Fruit fly (Drosophila melanogaster) whole organism, embryonic: Measurements from ENCODE around the gene CG13097.
A peak's percentile ranks its signal among the peaks of the same experiment; 100 is the strongest.

Source experiments
- Bgb ChIP-seq: fragments of 200-800 bp; sonication (Bioruptor generic); IDR thresholded peaks from 2 replicates; pipeline ENCODE4 v1.3.6; 2022; ENCODE audit warnings: missing biosample characterization, missing genetic modification characterization; ENCODE audit not compliant: partially characterized antibody
- CG10267 ChIP-seq: fragments of 200-800 bp; sonication (Bioruptor generic); optimal IDR thresholded peaks from 2 replicates; lab custom pipeline; 2018; ENCODE audit warnings: missing biosample characterization, mild to moderate bottlenecking, missing genetic modification characterization, moderate library complexity
- CG10274 ChIP-seq: fragments of 200-800 bp; sonication (Bioruptor generic); optimal IDR thresholded peaks from 3 replicates; lab custom pipeline; 2017; ENCODE audit warnings: missing biosample characterization, mild to moderate bottlenecking, missing genetic modification characterization
- CG10321 ChIP-seq: fragments of 200-800 bp; sonication (Bioruptor generic); IDR thresholded peaks from 2 replicates; pipeline ENCODE4 v1.3.6; 2022; ENCODE audit warnings: missing biosample characterization, missing genetic modification characterization
- CG10543 ChIP-seq: fragments of 200-800 bp; sonication (Bioruptor generic); optimal IDR thresholded peaks from 3 replicates; lab custom pipeline; 2017; ENCODE audit warnings: missing biosample characterization, mild to moderate bottlenecking, missing genetic modification characterization, moderate library complexity
- CG11093 ChIP-seq: fragments of 200-800 bp; sonication (Bioruptor generic); IDR thresholded peaks from 3 replicates; pipeline ENCODE4 v1.3.6; 2022; ENCODE audit warnings: missing biosample characterization, missing genetic modification characterization
- CG11695 ChIP-seq: fragments of 200-800 bp; sonication (Bioruptor generic); IDR thresholded peaks from 3 replicates; pipeline ENCODE4 v1.3.6; 2022; ENCODE audit warnings: missing biosample characterization, missing genetic modification characterization
- CG13424 ChIP-seq: fragments of 200-800 bp; sonication (Bioruptor generic); optimal IDR thresholded peaks from 2 replicates; lab custom pipeline; 2019; ENCODE audit warnings: missing biosample characterization, mild to moderate bottlenecking, missing genetic modification characterization, moderate library complexity
- CG14014 ChIP-seq: fragments of 200-800 bp; sonication (Bioruptor generic); IDR thresholded peaks from 2 replicates; pipeline ENCODE4 v1.3.6; 2022; ENCODE audit warnings: missing biosample characterization, missing genetic modification characterization
- CG14441 ChIP-seq: fragments of 200-800 bp; sonication (Bioruptor generic); IDR thresholded peaks from 2 replicates; pipeline ENCODE4 v1.3.6; 2022; ENCODE audit warnings: missing biosample characterization, missing genetic modification characterization
- CG17361 ChIP-seq: fragments of 200-800 bp; sonication (Bioruptor generic); IDR thresholded peaks from 3 replicates; pipeline ENCODE4 v1.3.6; 2022; ENCODE audit warnings: missing biosample characterization, missing genetic modification characterization
- CG1792 ChIP-seq: fragments of 200-800 bp; sonication (Bioruptor generic); optimal IDR thresholded peaks from 2 replicates; lab custom pipeline; 2016; ENCODE audit warnings: missing biosample characterization, missing genetic modification characterization
- CG30020 ChIP-seq: fragments of 200-800 bp; optimal IDR thresholded peaks from 2 replicates; lab custom pipeline; 2019; ENCODE audit warnings: missing biosample characterization, mild to moderate bottlenecking, missing genetic modification characterization, moderate library complexity
- CG31441 ChIP-seq: fragments of 200-800 bp; sonication (Bioruptor generic); IDR thresholded peaks from 2 replicates; pipeline ENCODE4 v1.3.6; 2022; ENCODE audit warnings: missing biosample characterization, missing genetic modification characterization
- CG32532 ChIP-seq: fragments of 200-800 bp; sonication (Bioruptor generic); IDR thresholded peaks from 2 replicates; pipeline ENCODE4 v1.3.6; 2022; ENCODE audit warnings: missing biosample characterization, missing genetic modification characterization
- CG34376 ChIP-seq: fragments of 200-800 bp; sonication (Bioruptor generic); optimal IDR thresholded peaks from 2 replicates; lab custom pipeline; 2018; ENCODE audit warnings: missing biosample characterization, mild to moderate bottlenecking, missing genetic modification characterization
- CG4282 ChIP-seq: fragments of 200-800 bp; sonication (Bioruptor generic); optimal IDR thresholded peaks from 2 replicates; lab custom pipeline; 2016; ENCODE audit warnings: missing biosample characterization, missing genetic modification characterization
- CG9876 ChIP-seq: fragments of 200-800 bp; sonication (Bioruptor generic); optimal IDR thresholded peaks from 2 replicates; lab custom pipeline; 2016; ENCODE audit warnings: missing biosample characterization, missing genetic modification characterization
- D19A ChIP-seq: fragments of 200-800 bp; optimal IDR thresholded peaks from 3 replicates; lab custom pipeline; 2019; ENCODE audit warnings: missing biosample characterization, mild to moderate bottlenecking, missing genetic modification characterization, moderate library complexity
- Dfd ChIP-seq, 2 experiments: fragments of >200 bp; optimal IDR thresholded peaks; 2 replicates each; lab custom pipeline; 2017; ENCODE audit warnings: missing biosample characterization in 2 of 2, missing genetic modification characterization in 2 of 2
- Doc3 ChIP-seq: fragments of 200-800 bp; sonication (Bioruptor generic); IDR thresholded peaks from 3 replicates; pipeline ENCODE4 v1.3.6; 2022; ENCODE audit warnings: missing biosample characterization, missing genetic modification characterization; ENCODE audit not compliant: partially characterized antibody
- E2f2 ChIP-seq: fragments of 200-800 bp; sonication (Bioruptor generic); IDR thresholded peaks from 2 replicates; pipeline ENCODE4 v1.3.6; 2022; ENCODE audit warnings: missing biosample characterization, missing genetic modification characterization
- Gug ChIP-seq: fragments of 200-800 bp; sonication (Bioruptor generic); IDR thresholded peaks from 4 replicates; pipeline ENCODE4 v1.3.6; 2022; ENCODE audit warnings: missing biosample characterization, missing genetic modification characterization
- H2.0 ChIP-seq: fragments of 200-800 bp; sonication (Bioruptor generic); IDR thresholded peaks from 2 replicates; pipeline ENCODE4 v1.3.6; 2022; ENCODE audit warnings: missing biosample characterization, missing genetic modification characterization
- HmgZ ChIP-seq: fragments of 200-800 bp; sonication (Bioruptor generic); optimal IDR thresholded peaks from 2 replicates; lab custom pipeline; 2018; ENCODE audit warnings: missing biosample characterization, mild to moderate bottlenecking, missing genetic modification characterization
- Kr ChIP-seq: fragments of 200-800 bp; sonication (Bioruptor generic); optimal IDR thresholded peaks from 2 replicates; lab custom pipeline; 2017; ENCODE audit warnings: missing biosample characterization, mild to moderate bottlenecking, missing genetic modification characterization
- Nf-YC ChIP-seq: fragments of 200-800 bp; optimal IDR thresholded peaks from 3 replicates; lab custom pipeline; 2019; ENCODE audit warnings: missing biosample characterization, mild to moderate bottlenecking, missing genetic modification characterization, moderate library complexity
- Pdp1 ChIP-seq, 2 experiments: fragments of 200-800 bp; sonication (Bioruptor generic); optimal IDR thresholded peaks; 3 replicates each; lab custom pipeline; 2016; ENCODE audit warnings: missing biosample characterization in 2 of 2, missing genetic modification characterization in 2 of 2, mild to moderate bottlenecking in 1 of 2, moderate library complexity in 1 of 2
- Stat92E ChIP-seq, 3 experiments: fragments of >200 bp in 2 of 3; fragments of 200-800 bp in 1 of 3; sonication (Bioruptor generic) in 1 of 3; optimal IDR thresholded peaks; 2 replicates each; lab custom pipeline; 2017 to 2019; ENCODE audit warnings: missing biosample characterization in 3 of 3, missing genetic modification characterization in 3 of 3, mild to moderate bottlenecking in 1 of 3, moderate library complexity in 1 of 3
- Trl ChIP-seq, 3 experiments: fragments of >200 bp in 2 of 3; fragments of 200-800 bp in 1 of 3; sonication (Bioruptor generic) in 1 of 3; optimal IDR thresholded peaks; 2 replicates in 1 of 3; 3 replicates in 2 of 3; lab custom pipeline; 2016 to 2017; ENCODE audit warnings: missing biosample characterization in 1 of 3, missing genetic modification characterization in 1 of 3
- ac ChIP-seq: fragments of 200-800 bp; sonication (Bioruptor generic); optimal IDR thresholded peaks from 3 replicates; lab custom pipeline; 2017; ENCODE audit warnings: missing biosample characterization, mild to moderate bottlenecking, missing genetic modification characterization
- cad ChIP-seq: fragments of >200 bp; optimal IDR thresholded peaks from 2 replicates; lab custom pipeline; 2017; ENCODE audit warnings: missing biosample characterization, missing genetic modification characterization
- ci ChIP-seq: fragments of 200-800 bp; sonication (Bioruptor generic); IDR thresholded peaks from 3 replicates; pipeline ENCODE4 v1.3.6; 2022; ENCODE audit warnings: missing biosample characterization, missing genetic modification characterization
- hbn ChIP-seq: fragments of 200-800 bp; sonication (Bioruptor generic); IDR thresholded peaks from 2 replicates; pipeline ENCODE4 v1.3.6; 2022; ENCODE audit warnings: missing biosample characterization, missing genetic modification characterization; ENCODE audit not compliant: partially characterized antibody
- her ChIP-seq: fragments of 200-800 bp; sonication (Bioruptor generic); optimal IDR thresholded peaks from 2 replicates; lab custom pipeline; 2016; ENCODE audit warnings: missing biosample characterization, missing genetic modification characterization
- kni ChIP-seq: fragments of 200-800 bp; sonication (Bioruptor generic); optimal IDR thresholded peaks from 3 replicates; lab custom pipeline; 2017; ENCODE audit warnings: mild to moderate bottlenecking, missing biosample characterization, missing genetic modification reagents, missing genetic modification characterization
- oc ChIP-seq: fragments of 200-800 bp; sonication (Bioruptor generic); optimal IDR thresholded peaks from 2 replicates; lab custom pipeline; 2018; ENCODE audit warnings: missing biosample characterization, mild to moderate bottlenecking, missing genetic modification characterization, moderate library complexity
- p53 ChIP-seq: fragments of 200-800 bp; sonication (Bioruptor generic); optimal IDR thresholded peaks from 2 replicates; lab custom pipeline; 2016; ENCODE audit warnings: missing biosample characterization, missing genetic modification characterization
- pfk ChIP-seq: fragments of 200-800 bp; sonication (Bioruptor generic); optimal IDR thresholded peaks from 2 replicates; lab custom pipeline; 2018; ENCODE audit warnings: missing biosample characterization, mild to moderate bottlenecking, missing genetic modification characterization, moderate library complexity
- phol ChIP-seq: fragments of 200-800 bp; sonication (Bioruptor generic); optimal IDR thresholded peaks from 3 replicates; lab custom pipeline; 2018; ENCODE audit warnings: missing biosample characterization, mild to moderate bottlenecking, missing genetic modification characterization, moderate library complexity
- pzg ChIP-seq: fragments of 200-800 bp; sonication (Bioruptor generic); optimal IDR thresholded peaks from 3 replicates; lab custom pipeline; 2018; ENCODE audit warnings: missing biosample characterization, mild to moderate bottlenecking, missing genetic modification characterization, moderate library complexity
- sens ChIP-seq: fragments of 200-800 bp; sonication (Bioruptor generic); peaks from one replicate; lab custom pipeline; 2016; ENCODE audit warnings: missing biosample characterization, missing genetic modification characterization
- sna ChIP-seq: fragments of 200-800 bp; sonication (Bioruptor generic); IDR thresholded peaks from 2 replicates; pipeline ENCODE4 v1.3.6; 2022; ENCODE audit warnings: missing biosample characterization, missing genetic modification characterization; ENCODE audit not compliant: partially characterized antibody
- sqz ChIP-seq: fragments of 200-800 bp; sonication (Bioruptor generic); optimal IDR thresholded peaks from 3 replicates; lab custom pipeline; 2018; ENCODE audit warnings: missing biosample characterization, mild to moderate bottlenecking, missing genetic modification characterization
- sr ChIP-seq: fragments of 200-800 bp; sonication (Bioruptor generic); IDR thresholded peaks from 3 replicates; pipeline ENCODE4 v1.3.6; 2022; ENCODE audit warnings: missing biosample characterization, missing genetic modification characterization
- sug ChIP-seq: fragments of 200-800 bp; optimal IDR thresholded peaks from 2 replicates; lab custom pipeline; 2019; ENCODE audit warnings: missing biosample characterization, mild to moderate bottlenecking, missing genetic modification characterization, moderate library complexity
- wek ChIP-seq: fragments of 200-800 bp; sonication (Bioruptor generic); optimal IDR thresholded peaks from 3 replicates; lab custom pipeline; 2018; ENCODE audit warnings: missing biosample characterization, mild to moderate bottlenecking, missing genetic modification characterization, moderate library complexity
- zen2 ChIP-seq: fragments of 200-800 bp; sonication (Bioruptor generic); IDR thresholded peaks from 3 replicates; pipeline ENCODE4 v1.3.6; 2022; ENCODE audit warnings: missing biosample characterization, missing genetic modification characterization; ENCODE audit not compliant: partially characterized antibody

Gene CG13097

dm6 chr2L:8521724-8522309 lies 7.1 kb upstream of the CG13097 start, which contains the start of gene Acer (continued):
- peak; percentile 56; the same call in 2 of the 3 replicates for TF ChIP-seq Doc3 (GFP tag; lab: Robert Waterston, UW)
- TF ChIP-seq zen2 (GFP tag; lab: Robert Waterston, UW): peak; percentile 4; the same call in 1 of the 3 replicates
- TF ChIP-seq cad (GFP tag; lab: Kevin White, UChicago): no peak
- TF ChIP-seq Nf-YC (tag; lab: Kevin White, UChicago): peak; percentile 25
- TF ChIP-seq Trl (optimal IDR thresholded peaks at IDR 0.05; lab: Kevin White, UChicago): peak in 1 of 2 experiments; percentile 43
- TF ChIP-seq Trl (GFP tag; optimal IDR thresholded peaks at IDR 0.05; lab: Kevin White, UChicago): peak; percentile 25
- no peak for TF ChIP-seq CG4282 (GFP tag; lab: Kevin White, UChicago)
- no peak for TF ChIP-seq CG10321 (GFP tag; lab: Robert Waterston, UW)
- 0 out of 2 replicates have a peak, but pooled peaks have one; percentile 12 for TF ChIP-seq CG14441 (GFP tag; lab: Robert Waterston, UW)
- TF ChIP-seq wek (GFP tag; lab: Kevin White, UChicago): peak; percentile 95
- TF ChIP-seq HmgZ (tag; lab: Kevin White, UChicago): peak; percentile 13
- TF ChIP-seq Stat92E (GFP tag; optimal IDR thresholded peaks at IDR 0.05; lab: Kevin White, UChicago): peak in 1 of 3 experiments; percentile 26
- TF ChIP-seq sqz (GFP tag; lab: Kevin White, UChicago): peak; percentile 51
- 0 out of 2 replicates have a peak, but pooled peaks have one; percentile 17 for TF ChIP-seq H2.0 (GFP tag; lab: Robert Waterston, UW)
- peak; percentile 11 for TF ChIP-seq pfk (GFP tag; lab: Kevin White, UChicago)
- TF ChIP-seq CG13424 (tag; lab: Kevin White, UChicago): peak; percentile 18
- TF ChIP-seq CG14014: no peak
- TF ChIP-seq CG10274 (GFP tag; lab: Kevin White, UChicago): peak; percentile 37
- peak; percentile 4 for TF ChIP-seq CG1792 (GFP tag; lab: Kevin White, UChicago)
- TF ChIP-seq CG30020 (tag; lab: Kevin White, UChicago): no peak
- peak; percentile 80 for TF ChIP-seq sens (GFP tag; lab: Kevin White, UChicago)
- peak; percentile 24 for TF ChIP-seq pzg (GFP tag; lab: Kevin White, UChicago)
- TF ChIP-seq Gug (GFP tag; lab: Robert Waterston, UW): no peak
- peak; percentile 15 for TF ChIP-seq her (GFP tag; lab: Kevin White, UChicago)
- peak; percentile 37 for TF ChIP-seq phol (tag; lab: Kevin White, UChicago)
- TF ChIP-seq sr (GFP tag; lab: Robert Waterston, UW): no peak
- TF ChIP-seq CG17361: peak; percentile 34; the same call in 2 of the 3 replicates
- peak; percentile 59 for TF ChIP-seq CG10543 (GFP tag; lab: Kevin White, UChicago)
- 0 out of 3 replicates have a peak, but pooled peaks have one; percentile 57 for TF ChIP-seq ci (GFP tag; lab: Robert Waterston, UW)
- peak; percentile 28 for TF ChIP-seq oc
- TF ChIP-seq CG11093: no peak
- TF ChIP-seq ac (GFP tag; lab: Kevin White, UChicago): peak; percentile 78
- TF ChIP-seq sug (tag; lab: Kevin White, UChicago): peak; percentile 41
- TF ChIP-seq CG11695: no peak; the same call in 2 of the 3 replicates
- peak; percentile 64 for TF ChIP-seq CG34376
- peak; percentile 37 for TF ChIP-seq CG10267
- TF ChIP-seq Dfd (GFP tag; optimal IDR thresholded peaks at IDR 0.05; lab: Kevin White, UChicago): no peak
- TF ChIP-seq D19A: peak; percentile 40
- peak; percentile 73 for TF ChIP-seq kni (GFP tag; lab: Kevin White, UChicago)
- no peak for TF ChIP-seq CG9876 (GFP tag; lab: Kevin White, UChicago)
- peak; percentile 34; the same call in 1 of the 2 replicates for TF ChIP-seq Bgb (GFP tag; lab: Robert Waterston, UW)
- 0 out of 2 replicates have a peak, but pooled peaks have one; percentile 10 for TF ChIP-seq E2f2 (GFP tag; lab: Robert Waterston, UW)
- TF ChIP-seq CG31441 (GFP tag; lab: Robert Waterston, UW): 0 out of 2 replicates have a peak, but pooled peaks have one; percentile 25
- TF ChIP-seq CG32532: 0 out of 2 replicates have a peak, but pooled peaks have one; percentile 21
- peak; percentile 24 for TF ChIP-seq p53 (GFP tag; lab: Kevin White, UChicago)
- no peak; the same call in 1 of the 2 replicates for TF ChIP-seq hbn (GFP tag; lab: Robert Waterston, UW)
- TF ChIP-seq sna (GFP tag; lab: Robert Waterston, UW): 0 out of 2 replicates have a peak, but pooled peaks have one; percentile 19
- TF ChIP-seq Pdp1 (GFP tag; optimal IDR thresholded peaks at IDR 0.05; lab: Kevin White, UChicago): peak in 1 of 2 experiments; percentile 22
- peak; percentile 24 for TF ChIP-seq Kr (GFP tag; lab: Kevin White, UChicago)
